Fruit fly (Drosophila melanogaster) whole organism, embryonic: Measurements from ENCODE around the gene RhoGAP19D.

Source experiments
- CG11398 ChIP-seq: fragments of 200-800 bp; sonication (Bioruptor generic); optimal IDR thresholded peaks from 2 replicates; lab custom pipeline; 2016; ENCODE audit warnings: missing biosample characterization, missing genetic modification characterization
- CG12659 ChIP-seq: fragments of 200-800 bp; sonication (Bioruptor generic); optimal IDR thresholded peaks from 3 replicates; lab custom pipeline; 2017; ENCODE audit warnings: mild to moderate bottlenecking, missing biosample characterization, missing genetic modification reagents, missing genetic modification characterization
- CG12942 ChIP-seq: fragments of 200-800 bp; sonication (Bioruptor generic); optimal IDR thresholded peaks from 3 replicates; lab custom pipeline; 2016; ENCODE audit warnings: missing biosample characterization, missing genetic modification characterization
- CG14667 ChIP-seq: fragments of 200-800 bp; sonication (Bioruptor generic); IDR thresholded peaks from 2 replicates; pipeline ENCODE4 v1.3.6; 2022; ENCODE audit warnings: missing biosample characterization, missing genetic modification characterization
- CG15011 ChIP-seq: fragments of 200-800 bp; sonication (Bioruptor generic); optimal IDR thresholded peaks from 3 replicates; lab custom pipeline; 2018; ENCODE audit warnings: missing biosample characterization, mild to moderate bottlenecking, missing genetic modification characterization
- CG15073 ChIP-seq: fragments of 200-800 bp; sonication (Bioruptor generic); optimal IDR thresholded peaks from 2 replicates; lab custom pipeline; 2016; ENCODE audit warnings: missing biosample characterization, missing genetic modification characterization
- CG18599 ChIP-seq: fragments of 200-800 bp; sonication (Bioruptor generic); optimal IDR thresholded peaks from 3 replicates; lab custom pipeline; 2017; ENCODE audit warnings: missing biosample characterization, missing genetic modification characterization, mild to moderate bottlenecking, moderate library complexity, missing genetic modification reagents
- CG18764 ChIP-seq: fragments of 200-800 bp; sonication (Bioruptor generic); optimal IDR thresholded peaks from 3 replicates; lab custom pipeline; 2016; ENCODE audit warnings: missing biosample characterization, missing genetic modification characterization
- CG2129 ChIP-seq: fragments of 200-800 bp; sonication (Bioruptor generic); IDR thresholded peaks from 2 replicates; pipeline ENCODE4 v1.3.6; 2022; ENCODE audit warnings: missing biosample characterization, missing genetic modification characterization; ENCODE audit not compliant: partially characterized antibody
- CG2199 ChIP-seq: fragments of 200-800 bp; sonication (Bioruptor generic); IDR thresholded peaks from 3 replicates; pipeline ENCODE4 v1.3.6; 2022; ENCODE audit warnings: missing biosample characterization, missing genetic modification characterization
- CG31224 ChIP-seq: fragments of 200-800 bp; sonication (Bioruptor generic); IDR thresholded peaks from 2 replicates; pipeline ENCODE4 v1.3.6; 2022; ENCODE audit warnings: missing biosample characterization, missing genetic modification characterization
- CG31388 ChIP-seq: fragments of 200-800 bp; sonication (Bioruptor generic); optimal IDR thresholded peaks from 2 replicates; lab custom pipeline; 2016; ENCODE audit warnings: missing biosample characterization, missing genetic modification characterization
- CG32532 ChIP-seq: fragments of 200-800 bp; sonication (Bioruptor generic); IDR thresholded peaks from 2 replicates; pipeline ENCODE4 v1.3.6; 2022; ENCODE audit warnings: missing biosample characterization, missing genetic modification characterization
- CG32767 ChIP-seq: fragments of 200-800 bp; sonication (Bioruptor generic); IDR thresholded peaks from 2 replicates; pipeline ENCODE4 v1.3.6; 2022; ENCODE audit warnings: missing biosample characterization, missing genetic modification characterization
- CG32772 ChIP-seq: fragments of 200-800 bp; sonication (Bioruptor generic); IDR thresholded peaks from 2 replicates; pipeline ENCODE4 v1.3.6; 2022; ENCODE audit warnings: missing biosample characterization, missing genetic modification characterization
- CG33213 ChIP-seq: fragments of 200-800 bp; sonication (Bioruptor generic); optimal IDR thresholded peaks from 3 replicates; lab custom pipeline; 2016; ENCODE audit warnings: missing biosample characterization, missing genetic modification characterization
- CG34422 ChIP-seq: fragments of 200-800 bp; sonication (Bioruptor generic); IDR thresholded peaks from 3 replicates; pipeline ENCODE4 v1.3.6; 2022; ENCODE audit warnings: missing biosample characterization, missing genetic modification characterization
- CG42726 ChIP-seq: fragments of 200-800 bp; sonication (Bioruptor generic); IDR thresholded peaks from 2 replicates; pipeline ENCODE4 v1.3.6; 2022; ENCODE audit warnings: missing biosample characterization, missing genetic modification characterization; ENCODE audit not compliant: partially characterized antibody
- CG4424 ChIP-seq: fragments of 200-800 bp; sonication (Bioruptor generic); optimal IDR thresholded peaks from 3 replicates; lab custom pipeline; 2016; ENCODE audit warnings: missing biosample characterization, missing genetic modification characterization
- CG4820 ChIP-seq: fragments of 200-800 bp; sonication (Bioruptor generic); optimal IDR thresholded peaks from 3 replicates; lab custom pipeline; 2016; ENCODE audit warnings: missing biosample characterization, missing genetic modification characterization
- CG6791 ChIP-seq: fragments of 200-800 bp; sonication (Bioruptor generic); IDR thresholded peaks from 3 replicates; pipeline ENCODE4 v1.3.6; 2022; ENCODE audit warnings: missing biosample characterization, missing genetic modification characterization; ENCODE audit not compliant: partially characterized antibody
- CG7786 ChIP-seq: fragments of 200-800 bp; sonication (Bioruptor generic); optimal IDR thresholded peaks from 2 replicates; lab custom pipeline; 2016; ENCODE audit warnings: missing biosample characterization, missing genetic modification characterization
- CG8290 ChIP-seq, 3 experiments: fragments of 200-800 bp; sonication (Bioruptor generic); optimal IDR thresholded peaks; 2 replicates each; lab custom pipeline; 2016 to 2019; ENCODE audit warnings: missing biosample characterization in 3 of 3, missing genetic modification characterization in 3 of 3, mild to moderate bottlenecking in 2 of 3, moderate library complexity in 1 of 3
- CG9797 ChIP-seq: fragments of 200-800 bp; sonication (Bioruptor generic); optimal IDR thresholded peaks from 3 replicates; lab custom pipeline; 2018; ENCODE audit warnings: missing biosample characterization, mild to moderate bottlenecking, missing genetic modification characterization
- Dad ChIP-seq: fragments of 200-800 bp; sonication (Bioruptor generic); optimal IDR thresholded peaks from 3 replicates; lab custom pipeline; 2016; ENCODE audit warnings: missing biosample characterization, missing genetic modification characterization
- H2.0 ChIP-seq: fragments of 200-800 bp; sonication (Bioruptor generic); IDR thresholded peaks from 2 replicates; pipeline ENCODE4 v1.3.6; 2022; ENCODE audit warnings: missing biosample characterization, missing genetic modification characterization
- HmgD ChIP-seq: fragments of 200-800 bp; sonication (Bioruptor generic); optimal IDR thresholded peaks from 3 replicates; lab custom pipeline; 2016; ENCODE audit warnings: missing biosample characterization, missing genetic modification characterization
- Hr3 ChIP-seq: fragments of 200-800 bp; sonication (Bioruptor generic); optimal IDR thresholded peaks from 3 replicates; lab custom pipeline; 2016; ENCODE audit warnings: missing biosample characterization, missing genetic modification characterization
- Kr ChIP-seq: fragments of 200-800 bp; sonication (Bioruptor generic); optimal IDR thresholded peaks from 2 replicates; lab custom pipeline; 2017; ENCODE audit warnings: missing biosample characterization, mild to moderate bottlenecking, missing genetic modification characterization
- Med ChIP-seq: fragments of 200-800 bp; sonication (Bioruptor generic); peaks from one replicate; lab custom pipeline; 2016; ENCODE audit warnings: missing biosample characterization, missing genetic modification characterization, mild to moderate bottlenecking, inconsistent platforms, moderate library complexity
- NFAT ChIP-seq: fragments of 200-800 bp; sonication (Bioruptor generic); IDR thresholded peaks from 2 replicates; pipeline ENCODE4 v1.3.6; 2022; ENCODE audit warnings: missing biosample characterization, missing genetic modification characterization
- Nf-YA ChIP-seq: fragments of 200-800 bp; sonication (Bioruptor generic); IDR thresholded peaks from 2 replicates; pipeline ENCODE4 v1.3.6; 2022; ENCODE audit warnings: missing biosample characterization, missing genetic modification characterization
- Poxn ChIP-seq: fragments of 200-800 bp; sonication (Bioruptor generic); IDR thresholded peaks from 2 replicates; pipeline ENCODE4 v1.3.6; 2022; ENCODE audit warnings: missing biosample characterization, missing genetic modification characterization
- Ravus ChIP-seq: fragments of 200-800 bp; sonication (Bioruptor generic); IDR thresholded peaks from 2 replicates; pipeline ENCODE4 v1.3.6; 2022; ENCODE audit warnings: missing biosample characterization, missing genetic modification characterization
- Rx ChIP-seq: fragments of 200-800 bp; sonication (Bioruptor generic); IDR thresholded peaks from 2 replicates; pipeline ENCODE4 v1.3.6; 2022; ENCODE audit warnings: missing biosample characterization, missing genetic modification characterization
- da ChIP-seq: fragments of 200-800 bp; sonication (Bioruptor generic); optimal IDR thresholded peaks from 2 replicates; lab custom pipeline; 2016; ENCODE audit warnings: missing biosample characterization, missing genetic modification characterization
- exex ChIP-seq: fragments of 200-800 bp; sonication (Bioruptor generic); optimal IDR thresholded peaks from 4 replicates; lab custom pipeline; 2018; ENCODE audit warnings: missing biosample characterization, mild to moderate bottlenecking, missing genetic modification characterization, moderate library complexity
- ftz-f1 ChIP-seq: fragments of 200-800 bp; sonication (Bioruptor generic); optimal IDR thresholded peaks from 2 replicates; lab custom pipeline; 2016; ENCODE audit warnings: missing biosample characterization, missing genetic modification characterization
- gcm ChIP-seq: fragments of 200-800 bp; sonication (Bioruptor generic); optimal IDR thresholded peaks from 2 replicates; lab custom pipeline; 2019; ENCODE audit warnings: missing biosample characterization, mild to moderate bottlenecking, missing genetic modification characterization, moderate library complexity
- hth ChIP-seq: fragments of >200 bp; optimal IDR thresholded peaks from 2 replicates; lab custom pipeline; 2017; ENCODE audit warnings: inconsistent platforms
- lmd ChIP-seq: fragments of 200-800 bp; sonication (Bioruptor generic); IDR thresholded peaks from 2 replicates; pipeline ENCODE4 v1.3.6; 2022; ENCODE audit warnings: missing biosample characterization, missing genetic modification characterization
- mam ChIP-seq: fragments of 200-800 bp; sonication (Bioruptor generic); optimal IDR thresholded peaks from 3 replicates; lab custom pipeline; 2016; ENCODE audit warnings: missing biosample characterization, missing genetic modification characterization
- pfk ChIP-seq: fragments of 200-800 bp; sonication (Bioruptor generic); optimal IDR thresholded peaks from 2 replicates; lab custom pipeline; 2018; ENCODE audit warnings: missing biosample characterization, mild to moderate bottlenecking, missing genetic modification characterization, moderate library complexity
- slp2 ChIP-seq: fragments of 200-800 bp; sonication (Bioruptor generic); optimal IDR thresholded peaks from 2 replicates; lab custom pipeline; 2016; ENCODE audit warnings: missing biosample characterization, missing genetic modification characterization
- sob ChIP-seq: fragments of 200-800 bp; sonication (Bioruptor generic); IDR thresholded peaks from 2 replicates; pipeline ENCODE4 v1.3.6; 2022; ENCODE audit warnings: missing biosample characterization, missing genetic modification characterization
- tna ChIP-seq: fragments of 200-800 bp; sonication (Bioruptor generic); IDR thresholded peaks from 2 replicates; pipeline ENCODE4 v1.3.6; 2022; ENCODE audit warnings: missing biosample characterization, missing genetic modification characterization; ENCODE audit not compliant: partially characterized antibody
- toy ChIP-seq: fragments of 200-800 bp; sonication (Bioruptor generic); IDR thresholded peaks from 2 replicates; pipeline ENCODE4 v1.3.6; 2022; ENCODE audit warnings: missing biosample characterization, missing genetic modification characterization
- vnd ChIP-seq: fragments of 200-800 bp; sonication (Bioruptor generic); IDR thresholded peaks from 3 replicates; pipeline ENCODE4 v1.3.6; 2022; ENCODE audit warnings: missing biosample characterization, missing genetic modification characterization; ENCODE audit not compliant: partially characterized antibody
- zen2 ChIP-seq: fragments of 200-800 bp; sonication (Bioruptor generic); IDR thresholded peaks from 3 replicates; pipeline ENCODE4 v1.3.6; 2022; ENCODE audit warnings: missing biosample characterization, missing genetic modification characterization; ENCODE audit not compliant: partially characterized antibody

RhoGAP19D gene

DNA sequence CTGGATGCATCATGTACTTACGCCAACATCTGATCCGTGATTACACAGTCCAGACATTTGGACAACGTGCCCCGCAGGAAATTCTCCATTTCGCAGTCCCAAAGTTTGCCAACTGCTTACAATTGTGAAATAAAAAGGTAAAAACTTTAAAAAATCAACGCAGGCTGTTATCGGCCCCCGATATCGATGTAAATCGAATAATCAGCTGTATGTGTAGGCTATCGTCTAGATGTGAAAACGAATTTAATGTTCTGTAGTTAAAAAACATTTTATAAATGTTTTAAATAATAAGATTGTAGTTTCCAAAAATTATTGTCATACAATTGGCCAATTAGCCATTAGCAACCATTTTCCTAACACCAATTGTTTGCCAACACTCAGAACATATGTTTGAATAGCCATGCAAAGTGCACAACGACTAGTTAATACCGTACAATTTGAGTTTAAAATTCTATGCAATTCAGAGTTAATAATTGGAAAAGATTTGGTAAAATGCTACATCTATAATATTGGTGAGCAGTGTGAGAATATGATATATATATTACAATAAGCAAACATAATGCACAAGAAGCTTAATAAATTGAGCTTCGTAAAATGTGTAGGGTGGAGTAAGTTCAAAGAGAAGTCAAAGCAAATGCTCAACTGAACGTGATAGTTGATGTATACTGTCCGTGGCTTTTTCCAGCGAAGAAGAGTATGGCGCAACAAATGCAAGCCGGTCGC lies 80.9 kb downstream of the RhoGAP19D start, which contains the start of the genes CG11710 and mal (continued):
- peak; percentile 96 for TF ChIP-seq Med (GFP tag; lab: Kevin White, UChicago)
- no peak for TF ChIP-seq toy
- TF ChIP-seq CG34422 = peak; percentile 77; the same call in 2 of the 3 replicates
- TF ChIP-seq zen2 (GFP tag; lab: Robert Waterston, UW) = no peak
- TF ChIP-seq Kr (GFP tag; lab: Kevin White, UChicago) = no peak
- TF ChIP-seq Ravus (GFP tag; lab: Robert Waterston, UW) = peak; percentile 31
- TF ChIP-seq pfk (GFP tag; lab: Kevin White, UChicago) = peak; percentile 14
- peak; percentile 87 for TF ChIP-seq CG18599 (GFP tag; lab: Kevin White, UChicago)
- 0 out of 2 replicates have a peak, but pooled peaks have one; percentile 35 for TF ChIP-seq Nf-YA (GFP tag; lab: Robert Waterston, UW)
- TF ChIP-seq CG15011 (GFP tag; lab: Kevin White, UChicago) = no peak
- TF ChIP-seq Dad (GFP tag; lab: Kevin White, UChicago) = peak; percentile 58
- TF ChIP-seq Hr3 = peak; percentile 57
- peak; percentile 3 for TF ChIP-seq CG8290 (GFP tag; optimal IDR thresholded peaks at IDR 0.05; lab: Kevin White, UChicago)
- TF ChIP-seq CG8290 (tag; optimal IDR thresholded peaks at IDR 0.05; lab: Kevin White, UChicago) = no peak
- peak; percentile 59 for TF ChIP-seq CG14667 (GFP tag; lab: Robert Waterston, UW)
- TF ChIP-seq lmd = peak; percentile 86
- peak; percentile 52 for TF ChIP-seq CG31388 (GFP tag; lab: Kevin White, UChicago)
- TF ChIP-seq HmgD (GFP tag; lab: Kevin White, UChicago) = peak; percentile 12
- TF ChIP-seq CG2129 (GFP tag; lab: Robert Waterston, UW) = no peak
- peak; percentile 73 for TF ChIP-seq CG7786 (GFP tag; lab: Kevin White, UChicago)
- TF ChIP-seq CG12659 (GFP tag; lab: Kevin White, UChicago) = peak; percentile 82
- TF ChIP-seq CG4820 (GFP tag; lab: Kevin White, UChicago) = peak; percentile 84
- peak; percentile 78 for TF ChIP-seq sob
- peak; percentile 32 for TF ChIP-seq CG12942 (GFP tag; lab: Kevin White, UChicago)
- peak; percentile 73 for TF ChIP-seq CG31224 (GFP tag; lab: Robert Waterston, UW)
- peak; percentile 78 for TF ChIP-seq CG32532 (GFP tag; lab: Robert Waterston, UW)
- TF ChIP-seq da (GFP tag; lab: Kevin White, UChicago) = no peak
- no peak for TF ChIP-seq CG2199 (GFP tag; lab: Robert Waterston, UW)
- TF ChIP-seq tna = peak; percentile 33; the same call in 1 of the 2 replicates
- TF ChIP-seq H2.0 (GFP tag; lab: Robert Waterston, UW) = peak; percentile 50
- TF ChIP-seq NFAT = peak; percentile 13; the same call in 1 of the 2 replicates
- peak; percentile 74 for TF ChIP-seq mam (GFP tag; lab: Kevin White, UChicago)
- peak; percentile 48 for TF ChIP-seq exex
- TF ChIP-seq Poxn (GFP tag; lab: Robert Waterston, UW) = no peak
- TF ChIP-seq CG15073 (GFP tag; lab: Kevin White, UChicago) = no peak
- TF ChIP-seq CG6791 (GFP tag; lab: Robert Waterston, UW) = peak; percentile 42; the same call in 2 of the 3 replicates
- TF ChIP-seq CG32772 (GFP tag; lab: Robert Waterston, UW) = peak; percentile 68
- no peak for TF ChIP-seq gcm (GFP tag; lab: Kevin White, UChicago)
- TF ChIP-seq CG4424 (GFP tag; lab: Kevin White, UChicago) = peak; percentile 79
- TF ChIP-seq hth = no peak
- peak; percentile 62 for TF ChIP-seq CG33213 (GFP tag; lab: Kevin White, UChicago)
- TF ChIP-seq CG32767 (GFP tag; lab: Robert Waterston, UW) = peak; percentile 59; the same call in 1 of the 2 replicates
- no peak for TF ChIP-seq CG9797
- TF ChIP-seq CG18764 (GFP tag; lab: Kevin White, UChicago) = peak; percentile 69
- no peak; the same call in 1 of the 2 replicates for TF ChIP-seq Rx (GFP tag; lab: Robert Waterston, UW)
- TF ChIP-seq ftz-f1 (GFP tag; lab: Kevin White, UChicago) = no peak
- peak; percentile 29; the same call in 1 of the 3 replicates for TF ChIP-seq vnd (GFP tag; lab: Robert Waterston, UW)
- TF ChIP-seq CG42726 (GFP tag; lab: Robert Waterston, UW) = no peak
- peak; percentile 38 for TF ChIP-seq CG11398 (GFP tag; lab: Kevin White, UChicago)
- TF ChIP-seq slp2 (GFP tag; lab: Kevin White, UChicago) = peak; percentile 64
